Worm (Caenorhabditis elegans): ENCODE results near the gene bed-1.

Gene bed-1

ce11 chrV:19124586-19124985, at the start of gene bed-1:
bed-1 (minus strand) TSS chrV:19124922.
- no peak for TF ChIP-seq tab-1 (GFP tag; IDR thresholded peaks at IDR 0.05)
- no peak for TF ChIP-seq ztf-29 (GFP tag; IDR thresholded peaks at IDR 0.05)
- no peak for TF ChIP-seq T22C8.4 (GFP tag; IDR thresholded peaks at IDR 0.05)
- TF ChIP-seq flt-1 (GFP tag; IDR thresholded peaks at IDR 0.05), result no peak
- TF ChIP-seq ztf-23 (GFP tag; IDR thresholded peaks at IDR 0.05), result no peak
- no peak for TF ChIP-seq med-1 (GFP tag; optimal IDR thresholded peaks at IDR 0.05; ENCODE audit: insufficient read depth)
- TF ChIP-seq ref-1 (GFP tag; conservative IDR thresholded peaks at IDR 0.05), result no peak
- TF ChIP-seq cog-1 (tag; optimal IDR thresholded peaks at IDR 0.05), result no peak
- no peak for TF ChIP-seq klf-2 (GFP tag; conservative IDR thresholded peaks at IDR 0.05)

ce11 chrV:19158664-19159063, 33.9 kb upstream of the bed-1 start, which contains the start of gene Y39B6A.5:
Y39B6A.5 (minus strand) TSS chrV:19158877.
- no peak for TF ChIP-seq med-1 (GFP tag; optimal IDR thresholded peaks at IDR 0.05; ENCODE audit: insufficient read depth)
- no peak for TF ChIP-seq T22C8.4 (GFP tag; IDR thresholded peaks at IDR 0.05)
- no peak for TF ChIP-seq klf-2 (GFP tag; conservative IDR thresholded peaks at IDR 0.05)
- no peak for TF ChIP-seq cog-1 (tag; optimal IDR thresholded peaks at IDR 0.05)
- no peak for TF ChIP-seq flt-1 (GFP tag; IDR thresholded peaks at IDR 0.05)
- no peak for TF ChIP-seq ztf-29 (GFP tag; IDR thresholded peaks at IDR 0.05)
- no peak for TF ChIP-seq tab-1 (GFP tag; IDR thresholded peaks at IDR 0.05)
- TF ChIP-seq ztf-23 (GFP tag; IDR thresholded peaks at IDR 0.05), result no peak
- TF ChIP-seq ref-1 (GFP tag; conservative IDR thresholded peaks at IDR 0.05), result no peak

- TF ChIP-seq cog-1 (tag; optimal IDR thresholded peaks at IDR 0.05), result no peak
- TF ChIP-seq flt-1 (GFP tag; IDR thresholded peaks at IDR 0.05), result no peak
- no peak for TF ChIP-seq klf-2 (GFP tag; conservative IDR thresholded peaks at IDR 0.05)
- TF ChIP-seq ztf-23 (GFP tag; IDR thresholded peaks at IDR 0.05), result no peak
- no peak for TF ChIP-seq tab-1 (GFP tag; IDR thresholded peaks at IDR 0.05)
- TF ChIP-seq ref-1 (GFP tag; conservative IDR thresholded peaks at IDR 0.05), result no peak
- no peak for TF ChIP-seq med-1 (GFP tag; optimal IDR thresholded peaks at IDR 0.05; ENCODE audit: insufficient read depth)
- no peak for TF ChIP-seq T22C8.4 (GFP tag; IDR thresholded peaks at IDR 0.05)
- TF ChIP-seq ztf-29 (GFP tag; IDR thresholded peaks at IDR 0.05), result no peak
Observed at ce11 chrV:19153806-19154205, 29.1 kb upstream of the bed-1 start, which contains the start of gene tsp-13. tsp-13 (plus strand) TSS chrV:19154106.

- no peak for TF ChIP-seq ref-1 (GFP tag; conservative IDR thresholded peaks at IDR 0.05)
- no peak for TF ChIP-seq ztf-29 (GFP tag; IDR thresholded peaks at IDR 0.05)
Observed at ce11 chrV:19153244-19153643, 28.5 kb upstream of the bed-1 start.

- TF ChIP-seq ztf-23 (GFP tag; IDR thresholded peaks at IDR 0.05) (no peak), flt-1 (GFP tag; IDR thresholded peaks at IDR 0.05) (no peak), med-1 (GFP tag; optimal IDR thresholded peaks at IDR 0.05; ENCODE audit: insufficient read depth) (no peak)
Observed at ce11 chrV:19152328-19152727, 27.6 kb upstream of the bed-1 start, which contains the start of gene Y39B6A.69. Y39B6A.69 (minus strand) TSS chrV:19152428.

- TF ChIP-seq T22C8.4 (GFP tag; IDR thresholded peaks at IDR 0.05) (no peak), flt-1 (GFP tag; IDR thresholded peaks at IDR 0.05) (no peak), ztf-23 (GFP tag; IDR thresholded peaks at IDR 0.05) (no peak), ztf-29 (GFP tag; IDR thresholded peaks at IDR 0.05) (no peak), tab-1 (GFP tag; IDR thresholded peaks at IDR 0.05) (no peak), klf-2 (GFP tag; conservative IDR thresholded peaks at IDR 0.05) (no peak), cog-1 (tag; optimal IDR thresholded peaks at IDR 0.05) (no peak), med-1 (GFP tag; optimal IDR thresholded peaks at IDR 0.05; ENCODE audit: insufficient read depth) (no peak), ref-1 (GFP tag; conservative IDR thresholded peaks at IDR 0.05) (no peak)
Observed at ce11 chrV:19149057-19149456, 24.3 kb upstream of the bed-1 start, which contains the start of gene Y39B6A.7. Y39B6A.7 (minus strand) TSS chrV:19149157.

ce11 chrV:19148350-19148749, 23.6 kb upstream of the bed-1 start:
- TF ChIP-seq ztf-23 (GFP tag; IDR thresholded peaks at IDR 0.05) (no peak), tab-1 (GFP tag; IDR thresholded peaks at IDR 0.05) (no peak)

- TF ChIP-seq tab-1 (GFP tag; IDR thresholded peaks at IDR 0.05), result no peak
- TF ChIP-seq ztf-29 (GFP tag; IDR thresholded peaks at IDR 0.05), result no peak
- no peak for TF ChIP-seq med-1 (GFP tag; optimal IDR thresholded peaks at IDR 0.05; ENCODE audit: insufficient read depth)
- peak; percentile 49; the same call in 1 of the 2 replicates for TF ChIP-seq ztf-23 (GFP tag; IDR thresholded peaks at IDR 0.05)
- TF ChIP-seq klf-2 (GFP tag; conservative IDR thresholded peaks at IDR 0.05), result no peak
- no peak; the same call in 1 of the 2 replicates for TF ChIP-seq T22C8.4 (GFP tag; IDR thresholded peaks at IDR 0.05)
- TF ChIP-seq cog-1 (tag; optimal IDR thresholded peaks at IDR 0.05), result no peak
- TF ChIP-seq ref-1 (GFP tag; conservative IDR thresholded peaks at IDR 0.05), result no peak
- TF ChIP-seq flt-1 (GFP tag; IDR thresholded peaks at IDR 0.05), result peak; percentile 44; the same call in 1 of the 2 replicates
Observed at ce11 chrV:19142595-19142994, 17.9 kb upstream of the bed-1 start.

- TF ChIP-seq ztf-23 (GFP tag; IDR thresholded peaks at IDR 0.05), result no peak
- TF ChIP-seq med-1 (GFP tag; optimal IDR thresholded peaks at IDR 0.05; ENCODE audit: insufficient read depth), result no peak
- TF ChIP-seq cog-1 (tag; optimal IDR thresholded peaks at IDR 0.05), result no peak
- TF ChIP-seq ztf-29 (GFP tag; IDR thresholded peaks at IDR 0.05), result no peak
- TF ChIP-seq T22C8.4 (GFP tag; IDR thresholded peaks at IDR 0.05), result no peak
- no peak for TF ChIP-seq ref-1 (GFP tag; conservative IDR thresholded peaks at IDR 0.05)
- TF ChIP-seq klf-2 (GFP tag; conservative IDR thresholded peaks at IDR 0.05), result no peak
- TF ChIP-seq flt-1 (GFP tag; IDR thresholded peaks at IDR 0.05), result no peak
- TF ChIP-seq tab-1 (GFP tag; IDR thresholded peaks at IDR 0.05), result no peak
Observed at ce11 chrV:19140495-19140894, 15.8 kb upstream of the bed-1 start, which contains the start of gene cpg-23. cpg-23 (plus strand) TSS chrV:19140795.

- TF ChIP-seq T22C8.4 (GFP tag; IDR thresholded peaks at IDR 0.05) (no peak), cog-1 (tag; optimal IDR thresholded peaks at IDR 0.05) (no peak), ztf-29 (GFP tag; IDR thresholded peaks at IDR 0.05) (no peak)
Observed at ce11 chrV:19136206-19136605, 11.5 kb upstream of the bed-1 start, which contains the start of gene Y39B6A.9. Y39B6A.9 (plus strand) TSS chrV:19136506.
